Worm (Caenorhabditis elegans): Measurements from ENCODE around the gene cyp-37A1.

DNA sequence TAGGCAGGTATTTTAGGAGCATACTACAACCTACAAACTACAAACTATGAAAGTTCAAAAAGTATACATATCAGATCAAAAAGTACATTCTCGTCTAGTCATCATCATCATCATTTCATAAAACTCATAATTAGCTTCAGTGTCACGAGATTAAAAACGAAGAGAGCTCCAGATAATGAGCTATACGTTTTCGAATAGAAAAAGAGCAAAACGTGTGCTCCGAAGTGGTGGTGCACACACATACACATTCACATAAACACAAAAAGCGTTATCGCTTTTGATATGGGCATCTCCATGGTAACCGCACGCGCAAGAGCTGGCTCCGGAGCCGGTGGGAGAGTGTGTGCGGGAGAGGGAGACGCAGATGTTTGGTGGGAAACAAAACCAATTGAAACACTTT, 52.4 kb downstream of the cyp-37A1 start:
- TF ChIP-seq lin-39 (tag; optimal IDR thresholded peaks at IDR 0.05), result no peak
- TF ChIP-seq fkh-10 (GFP tag; optimal IDR thresholded peaks at IDR 0.05), result peak; percentile 15
- TF ChIP-seq nhr-11 (tag; optimal IDR thresholded peaks at IDR 0.05), result no peak

Data from whole organism, L1 larva.